Worm (Caenorhabditis elegans): ENCODE results near the gene C18H9.5.

The C18H9.5 gene

ce11 chrII:6695388-6695787 lies at the start of gene C18H9.5:
TSS of gene C18H9.5 (minus strand) at chrII:6695566.
- TF ChIP-seq K09A11.1 (tag; optimal IDR thresholded peaks at IDR 0.05; ENCODE audit: insufficient read depth), result no peak
- TF ChIP-seq C38D4.7 (GFP tag; optimal IDR thresholded peaks at IDR 0.05), result no peak
- no peak for TF ChIP-seq tbx-2 (tag; optimal IDR thresholded peaks at IDR 0.05)

- TF ChIP-seq ceh-18 (tag; optimal IDR thresholded peaks at IDR 0.05), result no peak
- TF ChIP-seq nfya-1 (tag; optimal IDR thresholded peaks at IDR 0.05), result no peak
- no peak for TF ChIP-seq K09A11.1 (tag; optimal IDR thresholded peaks at IDR 0.05; ENCODE audit: insufficient read depth)
- no peak for TF ChIP-seq sdc-2 (tag; optimal IDR thresholded peaks at IDR 0.05)
- no peak for TF ChIP-seq ceh-19 (GFP tag; optimal IDR thresholded peaks at IDR 0.05)
- TF ChIP-seq T23F11.4 (GFP tag; optimal IDR thresholded peaks at IDR 0.05), result no peak
- TF ChIP-seq ama-1 (optimal IDR thresholded peaks at IDR 0.05), result no peak
- TF ChIP-seq unc-3 (GFP tag; conservative IDR thresholded peaks at IDR 0.05), result no peak
- no peak for TF ChIP-seq unc-3 (tag; optimal IDR thresholded peaks at IDR 0.05)
- TF ChIP-seq hlh-30 (tag; optimal IDR thresholded peaks at IDR 0.05; ENCODE audit: insufficient read depth), result no peak
- TF ChIP-seq ceh-2 (tag; optimal IDR thresholded peaks at IDR 0.05), result no peak
- no peak for TF ChIP-seq odd-2 (tag; optimal IDR thresholded peaks at IDR 0.05)
- no peak for TF ChIP-seq sox-2 (GFP tag; IDR thresholded peaks at IDR 0.05)
Observed at ce11 chrII:6744648-6745047, 49.3 kb upstream of the C18H9.5 start, which contains the start of gene ins-15. TSS of gene ins-15 (minus strand) at chrII:6744748.

- no peak for TF ChIP-seq nhr-232 (tag; optimal IDR thresholded peaks at IDR 0.05)
- no peak for TF ChIP-seq nfya-1 (tag; optimal IDR thresholded peaks at IDR 0.05)
- TF ChIP-seq hlh-6 (tag; optimal IDR thresholded peaks at IDR 0.05), result no peak
- TF ChIP-seq gmeb-2 (tag; optimal IDR thresholded peaks at IDR 0.05), result no peak
- TF ChIP-seq T23F11.4 (GFP tag; optimal IDR thresholded peaks at IDR 0.05), result no peak
- TF ChIP-seq syd-9 (tag; optimal IDR thresholded peaks at IDR 0.05), result no peak
- TF ChIP-seq ceh-19 (GFP tag; optimal IDR thresholded peaks at IDR 0.05), result no peak
- no peak for TF ChIP-seq pat-9 (tag; optimal IDR thresholded peaks at IDR 0.05)
- TF ChIP-seq fax-1 (tag; optimal IDR thresholded peaks at IDR 0.05), result no peak
- TF ChIP-seq rnt-1 (tag; optimal IDR thresholded peaks at IDR 0.05), result no peak
- no peak for TF ChIP-seq npax-4 (tag; optimal IDR thresholded peaks at IDR 0.05)
- TF ChIP-seq sdc-2 (tag; optimal IDR thresholded peaks at IDR 0.05), result no peak
Observed at ce11 chrII:6742614-6743013, 47.2 kb upstream of the C18H9.5 start, which contains the start of gene F41G3.6. TSS of gene F41G3.6 (plus strand) at chrII:6742914.

ce11 chrII:6741428-6741827 lies 46.1 kb upstream of the C18H9.5 start, which contains the start of gene exos-8:
TSS of gene exos-8 (plus strand) at chrII:6741691.
- peak; percentile 21 for TF ChIP-seq hlh-13 (GFP tag; optimal IDR thresholded peaks at IDR 0.05)
- TF ChIP-seq ttx-3 (tag; optimal IDR thresholded peaks at IDR 0.05), result peak; percentile 49
- TF ChIP-seq hlh-15 (tag; optimal IDR thresholded peaks at IDR 0.05), result peak; percentile 38
- TF ChIP-seq syd-9 (tag; optimal IDR thresholded peaks at IDR 0.05), result peak; percentile 49
- TF ChIP-seq unc-3 (GFP tag; conservative IDR thresholded peaks at IDR 0.05), result no peak
- peak; percentile 64 for TF ChIP-seq unc-3 (tag; optimal IDR thresholded peaks at IDR 0.05)
- TF ChIP-seq dmd-4 (tag; optimal IDR thresholded peaks at IDR 0.05; ENCODE audit: borderline replicate concordance), result peak; percentile 72
- TF ChIP-seq pat-9 (tag; optimal IDR thresholded peaks at IDR 0.05), result no peak
- TF ChIP-seq sdc-2 (tag; optimal IDR thresholded peaks at IDR 0.05), result no peak
- peak; percentile 59 for TF ChIP-seq ceh-18 (tag; optimal IDR thresholded peaks at IDR 0.05)
- no peak for TF ChIP-seq nhr-232 (tag; optimal IDR thresholded peaks at IDR 0.05)
- TF ChIP-seq hlh-6 (tag; optimal IDR thresholded peaks at IDR 0.05), result peak; percentile 39
- TF ChIP-seq gmeb-2 (tag; optimal IDR thresholded peaks at IDR 0.05), result no peak
- peak; percentile 93 for TF ChIP-seq C08G9.2 (tag; optimal IDR thresholded peaks at IDR 0.05)
- peak; percentile 85 for TF ChIP-seq unc-42 (tag; optimal IDR thresholded peaks at IDR 0.05)
- peak; percentile 28 for TF ChIP-seq sox-4 (tag; optimal IDR thresholded peaks at IDR 0.05)
- peak; percentile 95 for TF ChIP-seq ref-2 (tag; optimal IDR thresholded peaks at IDR 0.05)
- TF ChIP-seq unc-86 (tag; optimal IDR thresholded peaks at IDR 0.05), result peak; percentile 49
- TF ChIP-seq pag-3 (tag; optimal IDR thresholded peaks at IDR 0.05; ENCODE audit: borderline replicate concordance), result no peak
- no peak for TF ChIP-seq ceh-22 (tag; optimal IDR thresholded peaks at IDR 0.05)
- no peak for TF ChIP-seq sox-2 (GFP tag; IDR thresholded peaks at IDR 0.05)
- no peak for TF ChIP-seq nhr-11 (tag; optimal IDR thresholded peaks at IDR 0.05)
- TF ChIP-seq ceh-30 (tag; optimal IDR thresholded peaks at IDR 0.05), result no peak
- TF ChIP-seq fkh-10 (GFP tag; optimal IDR thresholded peaks at IDR 0.05), result no peak
- no peak for TF ChIP-seq elt-2 (tag; optimal IDR thresholded peaks at IDR 0.05)
- TF ChIP-seq rnt-1 (tag; optimal IDR thresholded peaks at IDR 0.05), result peak; percentile 91
- no peak for TF ChIP-seq hlh-30 (tag; optimal IDR thresholded peaks at IDR 0.05; ENCODE audit: insufficient read depth)
- TF ChIP-seq pqm-1 (tag; optimal IDR thresholded peaks at IDR 0.05), result peak; percentile 56
- TF ChIP-seq F13H6.1 (tag; optimal IDR thresholded peaks at IDR 0.05), result peak; percentile 77
- TF ChIP-seq K09A11.1 (tag; optimal IDR thresholded peaks at IDR 0.05; ENCODE audit: insufficient read depth), result no peak
- TF ChIP-seq lim-6 (tag; optimal IDR thresholded peaks at IDR 0.05), result peak; percentile 74
- TF ChIP-seq ceh-34 (tag; optimal IDR thresholded peaks at IDR 0.05), result peak; percentile 72
- TF ChIP-seq ceh-19 (GFP tag; optimal IDR thresholded peaks at IDR 0.05), result peak; percentile 67
- no peak for TF ChIP-seq pha-4 (tag; optimal IDR thresholded peaks at IDR 0.05)
- TF ChIP-seq tbx-7 (tag; optimal IDR thresholded peaks at IDR 0.05), result peak; percentile 83
